Fruit fly (Drosophila melanogaster) whole organism, embryonic: Measurements from ENCODE around the gene Rab7.
A peak's percentile ranks its signal among the peaks of the same experiment; 100 is the strongest.

ENCODE experiments used
- Atf-2 ChIP-seq: fragments of 200-800 bp; sonication (Bioruptor generic); optimal IDR thresholded peaks from 2 replicates; lab custom pipeline; 2016; ENCODE audit warnings: missing biosample characterization, missing genetic modification characterization
- Atf3 ChIP-seq: fragments of 200-800 bp; sonication (Bioruptor generic); optimal IDR thresholded peaks from 3 replicates; lab custom pipeline; 2016; ENCODE audit warnings: missing biosample characterization, missing genetic modification characterization
- C15 ChIP-seq: fragments of 200-800 bp; sonication (Bioruptor generic); IDR thresholded peaks from 3 replicates; pipeline ENCODE4 v1.3.6; 2022; ENCODE audit warnings: missing biosample characterization, missing genetic modification characterization
- CG11696 ChIP-seq: fragments of 200-800 bp; sonication (Bioruptor generic); IDR thresholded peaks from 2 replicates; pipeline ENCODE4 v1.3.6; 2022; ENCODE audit warnings: missing biosample characterization, missing genetic modification characterization
- CG11723 ChIP-seq: fragments of 200-800 bp; sonication (Bioruptor generic); optimal IDR thresholded peaks from 2 replicates; lab custom pipeline; 2017; ENCODE audit warnings: missing biosample characterization, mild to moderate bottlenecking, missing genetic modification characterization
- CG12659 ChIP-seq: fragments of 200-800 bp; sonication (Bioruptor generic); optimal IDR thresholded peaks from 3 replicates; lab custom pipeline; 2017; ENCODE audit warnings: mild to moderate bottlenecking, missing biosample characterization, missing genetic modification reagents, missing genetic modification characterization
- CG1602 ChIP-seq: fragments of 200-800 bp; sonication (Bioruptor generic); optimal IDR thresholded peaks from 3 replicates; lab custom pipeline; 2016; ENCODE audit warnings: missing biosample characterization, missing genetic modification characterization
- CG17912 ChIP-seq: fragments of 200-800 bp; sonication (Bioruptor generic); optimal IDR thresholded peaks from 2 replicates; lab custom pipeline; 2018; ENCODE audit warnings: missing biosample characterization, mild to moderate bottlenecking, missing genetic modification characterization
- CG32772 ChIP-seq: fragments of 200-800 bp; sonication (Bioruptor generic); IDR thresholded peaks from 2 replicates; pipeline ENCODE4 v1.3.6; 2022; ENCODE audit warnings: missing biosample characterization, missing genetic modification characterization
- CG3281 ChIP-seq: fragments of 200-800 bp; sonication (Bioruptor generic); optimal IDR thresholded peaks from 3 replicates; lab custom pipeline; 2017; ENCODE audit warnings: missing biosample characterization, mild to moderate bottlenecking, missing genetic modification characterization
- CG3838 ChIP-seq: fragments of 200-800 bp; sonication (Bioruptor generic); optimal IDR thresholded peaks from 3 replicates; lab custom pipeline; 2016; ENCODE audit warnings: missing biosample characterization, missing genetic modification characterization
- CG3995 ChIP-seq: fragments of 200-800 bp; sonication (Bioruptor generic); optimal IDR thresholded peaks from 3 replicates; lab custom pipeline; 2016; ENCODE audit warnings: missing biosample characterization, missing genetic modification characterization
- CG4820 ChIP-seq: fragments of 200-800 bp; sonication (Bioruptor generic); optimal IDR thresholded peaks from 3 replicates; lab custom pipeline; 2016; ENCODE audit warnings: missing biosample characterization, missing genetic modification characterization
- CG5180 ChIP-seq: fragments of 200-800 bp; sonication (Bioruptor generic); optimal IDR thresholded peaks from 3 replicates; lab custom pipeline; 2017; ENCODE audit warnings: missing biosample characterization, missing genetic modification characterization, mild to moderate bottlenecking, moderate library complexity, missing genetic modification reagents
- CG7839 ChIP-seq: fragments of 200-800 bp; sonication (Bioruptor generic); optimal IDR thresholded peaks from 3 replicates; lab custom pipeline; 2018; ENCODE audit warnings: missing biosample characterization, mild to moderate bottlenecking, missing genetic modification characterization, moderate library complexity
- CG8089 ChIP-seq: fragments of 200-800 bp; sonication (Bioruptor generic); optimal IDR thresholded peaks from 3 replicates; lab custom pipeline; 2016; ENCODE audit warnings: missing biosample characterization, missing genetic modification characterization
- CG8359 ChIP-seq: fragments of 200-800 bp; sonication (Bioruptor generic); optimal IDR thresholded peaks from 2 replicates; lab custom pipeline; 2017; ENCODE audit warnings: missing biosample characterization, mild to moderate bottlenecking, missing genetic modification characterization, borderline replicate concordance
- CG9215 ChIP-seq: fragments of 200-800 bp; sonication (Bioruptor generic); IDR thresholded peaks from 2 replicates; pipeline ENCODE4 v1.3.6; 2022; ENCODE audit warnings: missing biosample characterization, missing genetic modification characterization
- CG9797 ChIP-seq: fragments of 200-800 bp; sonication (Bioruptor generic); optimal IDR thresholded peaks from 3 replicates; lab custom pipeline; 2018; ENCODE audit warnings: missing biosample characterization, mild to moderate bottlenecking, missing genetic modification characterization
- Dbx ChIP-seq: fragments of 200-800 bp; sonication (Bioruptor generic); IDR thresholded peaks from 3 replicates; pipeline ENCODE4 v1.3.6; 2022; ENCODE audit warnings: missing biosample characterization, missing genetic modification characterization
- E2f2 ChIP-seq: fragments of 200-800 bp; sonication (Bioruptor generic); IDR thresholded peaks from 2 replicates; pipeline ENCODE4 v1.3.6; 2022; ENCODE audit warnings: missing biosample characterization, missing genetic modification characterization
- Ets65A ChIP-seq: fragments of 200-800 bp; sonication (Bioruptor generic); peaks from one replicate; lab custom pipeline; 2016; ENCODE audit warnings: missing biosample characterization, missing genetic modification characterization
- HLHmδ ChIP-seq: fragments of 200-800 bp; sonication (Bioruptor generic); optimal IDR thresholded peaks from 2 replicates; lab custom pipeline; 2018; ENCODE audit warnings: missing biosample characterization, mild to moderate bottlenecking, missing genetic modification characterization, moderate library complexity
- Hsf ChIP-seq: fragments of 200-800 bp; sonication (Bioruptor generic); optimal IDR thresholded peaks from 3 replicates; lab custom pipeline; 2016; ENCODE audit warnings: missing biosample characterization, missing genetic modification characterization
- MBD-R2 ChIP-seq: fragments of 200-800 bp; sonication (Bioruptor generic); IDR thresholded peaks from 2 replicates; pipeline ENCODE4 v1.3.6; 2022; ENCODE audit warnings: missing biosample characterization, missing genetic modification characterization
- NfI ChIP-seq: fragments of 200-800 bp; sonication (Bioruptor generic); optimal IDR thresholded peaks from 3 replicates; lab custom pipeline; 2018; ENCODE audit warnings: missing biosample characterization, mild to moderate bottlenecking, missing genetic modification characterization, moderate library complexity
- Opbp ChIP-seq: fragments of 200-800 bp; sonication (Bioruptor generic); IDR thresholded peaks from 3 replicates; pipeline ENCODE4 v1.3.6; 2022; ENCODE audit warnings: missing biosample characterization, missing genetic modification characterization; ENCODE audit not compliant: partially characterized antibody
- Ptx1 ChIP-seq: fragments of 200-800 bp; sonication (Bioruptor generic); IDR thresholded peaks from 2 replicates; pipeline ENCODE4 v1.3.6; 2022; ENCODE audit warnings: missing biosample characterization, missing genetic modification characterization
- Scr ChIP-seq: fragments of 200-800 bp; sonication (Bioruptor generic); IDR thresholded peaks from 2 replicates; pipeline ENCODE4 v1.3.6; 2022; ENCODE audit warnings: missing biosample characterization, missing genetic modification characterization; ENCODE audit not compliant: partially characterized antibody
- Sox100B ChIP-seq: fragments of 200-800 bp; sonication (Bioruptor generic); optimal IDR thresholded peaks from 3 replicates; lab custom pipeline; 2018; ENCODE audit warnings: missing biosample characterization, mild to moderate bottlenecking, missing genetic modification characterization
- Taf1 ChIP-seq: fragments of 200-800 bp; sonication (Bioruptor generic); IDR thresholded peaks from 2 replicates; pipeline ENCODE4 v1.3.6; 2022; ENCODE audit warnings: missing biosample characterization, missing genetic modification characterization
- al ChIP-seq: fragments of 200-800 bp; sonication (Bioruptor generic); IDR thresholded peaks from 2 replicates; pipeline ENCODE4 v1.3.6; 2022; ENCODE audit warnings: missing biosample characterization, missing genetic modification characterization
- ash1 ChIP-seq: fragments of 200-800 bp; sonication (Bioruptor generic); optimal IDR thresholded peaks from 2 replicates; lab custom pipeline; 2018; ENCODE audit warnings: missing biosample characterization, mild to moderate bottlenecking, missing genetic modification characterization
- bbx ChIP-seq: fragments of 200-800 bp; sonication (Bioruptor generic); IDR thresholded peaks from 2 replicates; pipeline ENCODE4 v1.3.6; 2022; ENCODE audit warnings: missing biosample characterization, missing genetic modification characterization; ENCODE audit not compliant: partially characterized antibody
- btn ChIP-seq: fragments of 200-800 bp; sonication (Bioruptor generic); optimal IDR thresholded peaks from 2 replicates; lab custom pipeline; 2016; ENCODE audit warnings: missing biosample characterization, missing genetic modification characterization
- crc ChIP-seq: fragments of 200-800 bp; sonication (Bioruptor generic); optimal IDR thresholded peaks from 2 replicates; lab custom pipeline; 2016; ENCODE audit warnings: missing biosample characterization, missing genetic modification characterization
- crol ChIP-seq: fragments of 200-800 bp; sonication (Bioruptor generic); IDR thresholded peaks from 2 replicates; pipeline ENCODE4 v1.3.6; 2022; ENCODE audit warnings: missing biosample characterization, missing genetic modification characterization
- exex ChIP-seq: fragments of 200-800 bp; sonication (Bioruptor generic); optimal IDR thresholded peaks from 4 replicates; lab custom pipeline; 2018; ENCODE audit warnings: missing biosample characterization, mild to moderate bottlenecking, missing genetic modification characterization, moderate library complexity
- eyg ChIP-seq: fragments of 200-800 bp; sonication (Bioruptor generic); optimal IDR thresholded peaks from 3 replicates; lab custom pipeline; 2016; ENCODE audit warnings: missing biosample characterization, missing genetic modification characterization
- ftz-f1 ChIP-seq: fragments of 200-800 bp; sonication (Bioruptor generic); optimal IDR thresholded peaks from 2 replicates; lab custom pipeline; 2016; ENCODE audit warnings: missing biosample characterization, missing genetic modification characterization
- hth ChIP-seq: fragments of >200 bp; optimal IDR thresholded peaks from 2 replicates; lab custom pipeline; 2017; ENCODE audit warnings: inconsistent platforms
- insv ChIP-seq, 2 experiments: fragments of 200-800 bp; sonication (Bioruptor generic); optimal IDR thresholded peaks; 3 replicates each; lab custom pipeline; 2016 to 2018; ENCODE audit warnings: missing biosample characterization in 2 of 2, missing genetic modification characterization in 2 of 2
- oc ChIP-seq: fragments of 200-800 bp; sonication (Bioruptor generic); optimal IDR thresholded peaks from 2 replicates; lab custom pipeline; 2018; ENCODE audit warnings: missing biosample characterization, mild to moderate bottlenecking, missing genetic modification characterization, moderate library complexity
- onecut ChIP-seq: fragments of 200-800 bp; sonication (Bioruptor generic); IDR thresholded peaks from 2 replicates; pipeline ENCODE4 v1.3.6; 2022; ENCODE audit warnings: missing biosample characterization, missing genetic modification characterization
- pb ChIP-seq: fragments of 200-800 bp; sonication (Bioruptor generic); optimal IDR thresholded peaks from 3 replicates; lab custom pipeline; 2016; ENCODE audit warnings: missing biosample characterization, missing genetic modification characterization
- rib ChIP-seq: fragments of 200-800 bp; sonication (Bioruptor generic); IDR thresholded peaks from 2 replicates; pipeline ENCODE4 v1.3.6; 2022; ENCODE audit warnings: missing biosample characterization, missing genetic modification characterization
- sens ChIP-seq: fragments of 200-800 bp; sonication (Bioruptor generic); peaks from one replicate; lab custom pipeline; 2016; ENCODE audit warnings: missing biosample characterization, missing genetic modification characterization
- sna ChIP-seq: fragments of 200-800 bp; sonication (Bioruptor generic); IDR thresholded peaks from 2 replicates; pipeline ENCODE4 v1.3.6; 2022; ENCODE audit warnings: missing biosample characterization, missing genetic modification characterization; ENCODE audit not compliant: partially characterized antibody
- wdn ChIP-seq: fragments of 200-800 bp; sonication (Bioruptor generic); IDR thresholded peaks from 2 replicates; pipeline ENCODE4 v1.3.6; 2022; ENCODE audit warnings: missing biosample characterization, missing genetic modification characterization
- zf30C ChIP-seq: fragments of 200-800 bp; sonication (Bioruptor generic); optimal IDR thresholded peaks from 3 replicates; lab custom pipeline; 2018; ENCODE audit warnings: missing biosample characterization, mild to moderate bottlenecking, missing genetic modification characterization

Gene Rab7

DNA sequence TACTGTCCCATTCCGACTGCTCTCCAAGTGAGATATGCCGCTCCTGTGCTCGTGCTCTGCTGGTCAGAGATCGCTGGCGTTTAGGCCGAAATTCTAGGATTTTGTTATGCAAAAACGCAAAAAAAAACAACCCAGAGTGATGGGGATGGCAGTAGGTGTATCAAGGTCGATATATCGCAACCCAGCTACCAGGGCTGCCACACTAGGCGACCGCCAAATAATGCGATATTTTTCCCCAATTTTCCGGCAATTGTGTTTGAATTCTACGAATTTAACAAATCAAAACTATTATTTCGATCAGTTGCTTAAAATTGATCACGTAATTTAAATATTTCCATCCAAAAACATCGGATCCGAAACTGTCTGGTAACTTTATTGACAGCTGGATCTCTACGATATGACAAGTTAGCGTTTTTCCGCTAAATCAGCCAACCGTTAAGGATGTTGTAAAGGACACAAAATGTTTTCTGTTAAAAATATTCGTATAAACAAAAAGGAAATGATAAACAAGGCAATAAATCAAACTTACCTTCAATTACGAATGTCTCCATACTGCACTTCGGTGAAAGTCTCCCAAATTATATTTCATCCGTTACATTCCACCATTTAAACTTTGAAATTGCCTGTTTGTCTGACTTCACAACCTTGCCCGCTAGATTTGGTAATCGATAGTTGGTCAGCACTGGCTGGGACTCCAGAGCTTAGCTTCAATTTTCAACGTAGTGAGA, 44.9 kb downstream of the Rab7 start, which contains the start of gene spas (continued):
- TF ChIP-seq Opbp (peak; percentile 93), hth (no peak), C15 (GFP tag; lab: Robert Waterston, UW) (0 out of 3 replicates have a peak, but pooled peaks have one; percentile 37), CG5180 (GFP tag; lab: Kevin White, UChicago) (no peak), wdn (GFP tag; lab: Robert Waterston, UW) (no peak; the same call in 1 of the 2 replicates), crc (peak; percentile 16), exex (tag; lab: Kevin White, UChicago) (peak; percentile 0), btn (GFP tag; lab: Kevin White, UChicago) (peak; percentile 32), Taf1 (GFP tag; lab: Robert Waterston, UW) (peak; percentile 44; the same call in 1 of the 2 replicates), Ets65A (peak; percentile 96), CG9215 (GFP tag; lab: Robert Waterston, UW) (peak; percentile 78), CG8359 (GFP tag; lab: Kevin White, UChicago) (no peak), ash1 (GFP tag; lab: Kevin White, UChicago) (no peak), MBD-R2 (peak; percentile 87), CG3281 (GFP tag; lab: Kevin White, UChicago) (peak; percentile 50), Scr (GFP tag; lab: Robert Waterston, UW) (peak; percentile 97), Dbx (GFP tag; lab: Robert Waterston, UW) (peak; percentile 72; the same call in 2 of the 3 replicates), CG9797 (GFP tag; lab: Kevin White, UChicago) (peak; percentile 40), CG11696 (GFP tag; lab: Robert Waterston, UW) (no peak), CG3838 (GFP tag; lab: Kevin White, UChicago) (peak; percentile 41), sens (GFP tag; lab: Kevin White, UChicago) (peak; percentile 96), onecut (peak; percentile 26; the same call in 1 of the 2 replicates), ftz-f1 (GFP tag; lab: Kevin White, UChicago) (peak; percentile 98), rib (GFP tag; lab: Robert Waterston, UW) (peak; percentile 79), CG32772 (GFP tag; lab: Robert Waterston, UW) (peak; percentile 87), al (GFP tag; lab: Robert Waterston, UW) (peak; percentile 63; the same call in 1 of the 2 replicates), sna (GFP tag; lab: Robert Waterston, UW) (peak; percentile 96), Atf3 (GFP tag; lab: Kevin White, UChicago) (peak; percentile 77), E2f2 (GFP tag; lab: Robert Waterston, UW) (peak; percentile 61), pb (peak; percentile 26), Hsf (GFP tag; lab: Kevin White, UChicago) (peak; percentile 75), CG7839 (peak; percentile 57), CG3995 (GFP tag; lab: Kevin White, UChicago) (peak; percentile 31), crol (GFP tag; lab: Robert Waterston, UW) (no peak; the same call in 1 of the 2 replicates), CG12659 (GFP tag; lab: Kevin White, UChicago) (peak; percentile 62), insv (GFP tag; optimal IDR thresholded peaks at IDR 0.05; lab: Kevin White, UChicago) (no peak), eyg (GFP tag; lab: Kevin White, UChicago) (peak; percentile 20), Atf-2 (GFP tag; lab: Kevin White, UChicago) (peak; percentile 59), oc (tag; lab: Kevin White, UChicago) (peak; percentile 26), Ptx1 (peak; percentile 81), bbx (GFP tag; lab: Robert Waterston, UW) (peak; percentile 91), CG4820 (GFP tag; lab: Kevin White, UChicago) (peak; percentile 58), zf30C (no peak), CG17912 (GFP tag; lab: Kevin White, UChicago) (no peak), CG8089 (GFP tag; lab: Kevin White, UChicago) (peak; percentile 56), HLHmδ (no peak), CG1602 (peak; percentile 54), Sox100B (GFP tag; lab: Kevin White, UChicago) (no peak), CG11723 (GFP tag; lab: Kevin White, UChicago) (no peak), NfI (GFP tag; lab: Kevin White, UChicago) (peak; percentile 69)
